Worm (Caenorhabditis elegans): ENCODE data around the gene AH10.2.

ce11 chrV:14167629-14168028 is 11.1 kb downstream of the AH10.2 start, which contains the start of gene ocam-1:
- TF ChIP-seq ceh-39 (tag; optimal IDR thresholded peaks at IDR 0.05), result no peak
- TF ChIP-seq ceh-43 (GFP tag; optimal IDR thresholded peaks at IDR 0.05), result no peak
- no peak for TF ChIP-seq elt-3 (tag; optimal IDR thresholded peaks at IDR 0.05)
- no peak for TF ChIP-seq mls-2 (tag; optimal IDR thresholded peaks at IDR 0.05)
- TF ChIP-seq blmp-1 (tag; optimal IDR thresholded peaks at IDR 0.05), result no peak
- no peak for TF ChIP-seq mep-1 (tag; optimal IDR thresholded peaks at IDR 0.05)
- no peak for TF ChIP-seq ztf-11 (tag; optimal IDR thresholded peaks at IDR 0.05)
- TF ChIP-seq pha-4 (tag; optimal IDR thresholded peaks at IDR 0.05), result no peak

Measured in whole organism, mixed stage, embryonic.